Fruit fly (Drosophila melanogaster): Measurements from ENCODE around the gene CG17298.

The CG17298 gene

DNA sequence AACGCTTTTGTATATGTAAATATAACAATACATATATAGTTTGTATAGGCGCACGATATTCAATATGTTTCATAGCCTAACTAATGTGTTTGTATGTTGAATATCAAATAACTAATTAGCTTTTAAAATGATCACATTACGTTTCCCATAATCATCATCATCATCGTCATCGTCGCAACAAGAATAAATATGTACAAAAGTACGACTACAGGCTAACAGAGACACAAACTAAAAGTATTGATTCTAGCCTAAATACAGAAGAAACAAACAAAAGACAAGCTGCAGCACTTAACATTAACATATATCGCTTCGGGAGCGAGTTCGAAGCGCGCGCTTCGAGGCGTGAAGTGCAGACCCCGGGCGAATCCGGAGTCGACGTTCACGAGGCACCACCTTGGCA is 11.8 kb upstream of the CG17298 start:
- TF ChIP-seq HHEX (GFP tag; optimal IDR thresholded peaks at IDR 0.05), result peak; percentile 53
- TF ChIP-seq Hsf (GFP tag; optimal IDR thresholded peaks at IDR 0.05), result no peak
- no peak for TF ChIP-seq nmo (GFP tag; optimal IDR thresholded peaks at IDR 0.05)
- TF ChIP-seq CoRest (tag; optimal IDR thresholded peaks at IDR 0.05), result peak; percentile 10
- no peak for TF ChIP-seq CG7839 (tag; optimal IDR thresholded peaks at IDR 0.05)
- TF ChIP-seq CG42726 (GFP tag; IDR thresholded peaks at IDR 0.05; ENCODE audit: partially characterized antibody), result no peak
- TF ChIP-seq CG17359 (tag; optimal IDR thresholded peaks at IDR 0.05), result peak; percentile 41
- no peak for TF ChIP-seq CG12236 (GFP tag; optimal IDR thresholded peaks at IDR 0.05)
- no peak for TF ChIP-seq croc (GFP tag; conservative IDR thresholded peaks at IDR 0.05)
- no peak for TF ChIP-seq wdn (GFP tag; IDR thresholded peaks at IDR 0.05)
- TF ChIP-seq MTF-1 (GFP tag; optimal IDR thresholded peaks at IDR 0.05; ENCODE audit: borderline replicate concordance), result no peak
- TF ChIP-seq CG1602 (GFP tag; optimal IDR thresholded peaks at IDR 0.05), result no peak
- peak; percentile 19 for TF ChIP-seq CrebB (tag; optimal IDR thresholded peaks at IDR 0.05)
- peak; percentile 27 for TF ChIP-seq exex (tag; optimal IDR thresholded peaks at IDR 0.05)
- peak; percentile 42 for TF ChIP-seq Fer1 (GFP tag; optimal IDR thresholded peaks at IDR 0.05)
- peak; percentile 11 for TF ChIP-seq CG3281 (GFP tag; optimal IDR thresholded peaks at IDR 0.05)
- TF ChIP-seq CG12299 (tag; optimal IDR thresholded peaks at IDR 0.05), result no peak
- no peak for TF ChIP-seq CG6791 (GFP tag; IDR thresholded peaks at IDR 0.05; ENCODE audit: partially characterized antibody)
- TF ChIP-seq Hr78 (GFP tag; optimal IDR thresholded peaks at IDR 0.05), result peak in 1 of 2 experiments; percentile 19
- TF ChIP-seq CG1233 (GFP tag; optimal IDR thresholded peaks at IDR 0.05), result peak; percentile 35
- TF ChIP-seq CG15514 (GFP tag; optimal IDR thresholded peaks at IDR 0.05), result peak; percentile 45
- TF ChIP-seq CG2889 (GFP tag; IDR thresholded peaks at IDR 0.05), result no peak
- TF ChIP-seq gsb-n (tag; optimal IDR thresholded peaks at IDR 0.05), result no peak
- no peak for TF ChIP-seq tio (GFP tag; optimal IDR thresholded peaks at IDR 0.05)
- no peak for TF ChIP-seq HLH3B (GFP tag; IDR thresholded peaks at IDR 0.05)
- TF ChIP-seq eve (GFP tag; optimal IDR thresholded peaks at IDR 0.05), result no peak
- TF ChIP-seq CG6683 (GFP tag; optimal IDR thresholded peaks at IDR 0.05), result no peak
- TF ChIP-seq sob (GFP tag; IDR thresholded peaks at IDR 0.05), result no peak
- TF ChIP-seq Vsx1 (GFP tag; optimal IDR thresholded peaks at IDR 0.05), result peak; percentile 51
- no peak for TF ChIP-seq CG9727 (GFP tag; optimal IDR thresholded peaks at IDR 0.05)
- TF ChIP-seq CG8359 (GFP tag; optimal IDR thresholded peaks at IDR 0.05; ENCODE audit: borderline replicate concordance), result peak; percentile 22
- TF ChIP-seq CG13424 (tag; optimal IDR thresholded peaks at IDR 0.05), result peak; percentile 37
- TF ChIP-seq Lpt (GFP tag; optimal IDR thresholded peaks at IDR 0.05), result no peak
- no peak for TF ChIP-seq CG13287 (GFP tag; IDR thresholded peaks at IDR 0.05; ENCODE audit: partially characterized antibody)
- peak; percentile 65 for TF ChIP-seq nau (GFP tag; optimal IDR thresholded peaks at IDR 0.05)
- no peak for TF ChIP-seq CG7745 (tag; optimal IDR thresholded peaks at IDR 0.05)
- TF ChIP-seq kni (GFP tag; optimal IDR thresholded peaks at IDR 0.05), result no peak
- TF ChIP-seq trem (tag; optimal IDR thresholded peaks at IDR 0.05), result no peak
- TF ChIP-seq Dip3 (GFP tag; optimal IDR thresholded peaks at IDR 0.05), result no peak
- TF ChIP-seq schlank (tag; optimal IDR thresholded peaks at IDR 0.05), result no peak
- TF ChIP-seq CG13894 (tag; optimal IDR thresholded peaks at IDR 0.05), result no peak
- peak; percentile 20 for TF ChIP-seq CG18619 (GFP tag; optimal IDR thresholded peaks at IDR 0.05)
- TF ChIP-seq mirr (GFP tag; optimal IDR thresholded peaks at IDR 0.05), result peak; percentile 62
- TF ChIP-seq Kr (GFP tag; optimal IDR thresholded peaks at IDR 0.05), result no peak
- no peak for TF ChIP-seq salm (tag; optimal IDR thresholded peaks at IDR 0.05)
- no peak for TF ChIP-seq H15 (GFP tag; IDR thresholded peaks at IDR 0.05)
- TF ChIP-seq CG18262 (tag; optimal IDR thresholded peaks at IDR 0.05), result peak; percentile 8
- no peak for TF ChIP-seq CG15696 (tag; optimal IDR thresholded peaks at IDR 0.05)
- TF ChIP-seq unpg (GFP tag; optimal IDR thresholded peaks at IDR 0.05), result peak; percentile 31
- TF ChIP-seq CG11560 (tag; IDR thresholded peaks at IDR 0.05), result no peak

Data from whole organism, embryonic.